Worm (Caenorhabditis elegans): Measurements from ENCODE around the gene pyk-2.

The pyk-2 gene

DNA sequence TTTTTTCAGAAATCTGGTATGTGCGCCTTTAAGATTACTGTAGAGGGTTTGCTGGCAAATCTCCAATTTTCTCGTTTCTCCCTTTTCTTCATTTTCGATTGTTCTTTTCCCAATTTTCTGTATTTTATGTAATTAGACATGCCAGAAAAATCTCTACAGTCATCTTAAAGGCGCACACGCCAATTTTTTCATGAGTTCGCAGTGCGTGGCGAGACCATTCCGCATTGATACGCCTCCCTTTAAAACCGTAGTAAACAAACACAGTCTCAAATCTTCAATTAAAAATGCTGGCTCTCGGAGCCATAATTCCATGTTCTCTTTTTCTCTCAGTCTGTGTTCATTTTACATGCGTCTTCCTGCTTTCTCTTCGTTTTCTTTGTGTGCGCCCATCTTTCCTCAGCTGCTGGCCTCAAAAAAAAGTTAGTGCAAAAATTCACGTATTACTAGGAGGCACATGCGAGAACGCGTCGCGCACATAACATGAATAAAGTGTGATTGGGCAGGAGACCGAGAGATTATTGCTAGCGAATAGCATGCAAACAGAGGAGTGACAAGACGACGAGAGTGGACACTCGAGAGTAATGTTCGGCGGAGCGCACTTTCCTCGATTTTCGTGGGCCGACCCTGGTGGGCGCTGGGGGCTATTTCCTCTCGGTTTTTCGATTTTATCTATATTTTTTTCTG is 9.3 kb downstream of the pyk-2 start (continued):
- TF ChIP-seq unc-39 (tag; optimal IDR thresholded peaks at IDR 0.05) (no peak), ztf-11 (tag; optimal IDR thresholded peaks at IDR 0.05) (no peak), ZK546.5 (tag; optimal IDR thresholded peaks at IDR 0.05) (no peak), F13H6.1 (tag; optimal IDR thresholded peaks at IDR 0.05) (peak; percentile 92), dmd-4 (tag; optimal IDR thresholded peaks at IDR 0.05) (no peak), sma-9 (GFP tag; optimal IDR thresholded peaks at IDR 0.05) (peak; percentile 72), sma-9 (tag; optimal IDR thresholded peaks at IDR 0.05) (no peak), nhr-129 (tag; optimal IDR thresholded peaks at IDR 0.05) (peak; percentile 87), nhr-12 (tag; optimal IDR thresholded peaks at IDR 0.05) (no peak), crh-2 (tag; optimal IDR thresholded peaks at IDR 0.05) (peak; percentile 84), nhr-237 (tag; optimal IDR thresholded peaks at IDR 0.05) (no peak), lin-13 (GFP tag; optimal IDR thresholded peaks at IDR 0.05) (peak; percentile 50)

DNA sequence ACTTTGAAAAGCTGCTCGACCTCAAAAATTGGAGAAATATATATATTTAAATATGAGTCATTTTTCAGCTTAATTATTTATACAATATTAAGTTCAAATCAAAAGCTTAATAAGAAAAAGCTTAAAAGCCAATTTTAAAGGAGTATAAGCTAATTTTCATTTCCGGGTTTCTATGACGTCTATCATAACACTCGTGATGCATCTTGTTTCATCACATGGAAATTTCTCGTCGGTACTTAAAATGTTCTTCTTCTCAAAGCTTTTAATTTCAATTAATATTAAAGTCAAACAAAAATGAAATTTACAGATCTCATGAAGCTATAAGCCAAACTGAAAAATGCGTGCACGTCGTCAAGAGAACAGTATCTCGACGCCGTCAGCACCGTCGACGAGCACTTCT is 10.1 kb downstream of the pyk-2 start, which contains the start of gene rbr-2:
TSS of gene rbr-2 (plus strand) at position 301 of the 400 bp plus-strand sequence.
- TF ChIP-seq ztf-4 (tag; optimal IDR thresholded peaks at IDR 0.05) (no peak), nhr-11 (tag; optimal IDR thresholded peaks at IDR 0.05) (no peak), skn-1 (tag; optimal IDR thresholded peaks at IDR 0.05) (no peak), F13H6.1 (tag; optimal IDR thresholded peaks at IDR 0.05) (no peak), nhr-237 (tag; optimal IDR thresholded peaks at IDR 0.05) (no peak), lin-39 (tag; optimal IDR thresholded peaks at IDR 0.05) (no peak), sma-3 (GFP tag; optimal IDR thresholded peaks at IDR 0.05) (no peak), mab-5 (tag; optimal IDR thresholded peaks at IDR 0.05) (no peak), C34F6.9 (tag; optimal IDR thresholded peaks at IDR 0.05) (no peak), ztf-1 (GFP tag; conservative IDR thresholded peaks at IDR 0.05) (no peak), sma-9 (GFP tag; optimal IDR thresholded peaks at IDR 0.05) (no peak), sma-9 (tag; optimal IDR thresholded peaks at IDR 0.05) (no peak), unc-55 (GFP tag; optimal IDR thresholded peaks at IDR 0.05) (no peak), unc-39 (tag; optimal IDR thresholded peaks at IDR 0.05) (no peak), zag-1 (tag; optimal IDR thresholded peaks at IDR 0.05) (no peak), ZK546.5 (tag; optimal IDR thresholded peaks at IDR 0.05) (no peak), gmeb-1 (tag; optimal IDR thresholded peaks at IDR 0.05) (no peak), peb-1 (tag; optimal IDR thresholded peaks at IDR 0.05) (no peak), blmp-1 (tag; optimal IDR thresholded peaks at IDR 0.05; ENCODE audit: insufficient read depth) (no peak)

DNA sequence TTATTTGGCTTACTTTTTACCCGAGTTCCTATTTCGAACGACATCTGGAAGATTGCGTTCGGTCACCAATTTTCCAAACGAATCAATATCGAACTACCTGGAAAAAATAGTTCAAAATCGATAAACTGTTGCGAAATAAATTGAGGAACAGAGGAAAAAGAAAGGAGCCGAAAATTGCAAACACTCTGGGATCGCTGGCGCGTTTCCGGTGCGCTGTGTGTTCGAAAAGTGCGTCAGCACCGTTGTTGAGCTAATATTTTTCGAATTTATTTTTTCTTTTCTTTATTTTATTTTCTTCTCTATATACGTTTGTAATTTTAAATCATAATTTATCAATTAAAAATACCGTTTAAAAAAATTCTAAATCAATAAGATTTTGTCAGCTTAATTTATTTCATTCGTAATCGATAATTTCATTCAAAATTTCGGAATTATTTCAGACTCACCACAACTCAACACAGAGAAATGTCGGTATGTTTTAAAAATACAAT is 23.4 kb downstream of the pyk-2 start, which contains the start of the genes dnc-1 and lsm-7:
TSS of gene dnc-1 (minus strand) at position 142 of the 491 bp plus-strand sequence.
TSS of gene lsm-7 (plus strand) at position 441 of the 491 bp plus-strand sequence.
- TF ChIP-seq elt-1 (tag; optimal IDR thresholded peaks at IDR 0.05) (no peak), egl-27 (tag; optimal IDR thresholded peaks at IDR 0.05) (peak; percentile 1), nhr-11 (tag; optimal IDR thresholded peaks at IDR 0.05) (no peak), R02D3.7 (tag; optimal IDR thresholded peaks at IDR 0.05) (no peak), ZK546.5 (tag; optimal IDR thresholded peaks at IDR 0.05) (peak; percentile 4), nhr-12 (tag; optimal IDR thresholded peaks at IDR 0.05) (no peak), lin-13 (GFP tag; optimal IDR thresholded peaks at IDR 0.05) (peak; percentile 54), ama-1 (optimal IDR thresholded peaks at IDR 0.05) (no peak), unc-55 (GFP tag; optimal IDR thresholded peaks at IDR 0.05) (peak; percentile 95), lin-11 (tag; optimal IDR thresholded peaks at IDR 0.05) (peak; percentile 56), fos-1 (tag; optimal IDR thresholded peaks at IDR 0.05) (peak; percentile 61), mbf-1 (tag; optimal IDR thresholded peaks at IDR 0.05) (no peak), sma-3 (GFP tag; optimal IDR thresholded peaks at IDR 0.05) (peak; percentile 30), peb-1 (tag; optimal IDR thresholded peaks at IDR 0.05) (no peak), unc-62 (GFP tag; optimal IDR thresholded peaks at IDR 0.05) (no peak), ceh-82 (tag; optimal IDR thresholded peaks at IDR 0.05) (no peak), snpc-4 (tag; optimal IDR thresholded peaks at IDR 0.05) (peak; percentile 28), nhr-21 (tag; optimal IDR thresholded peaks at IDR 0.05) (no peak), nhr-25 (tag; optimal IDR thresholded peaks at IDR 0.05) (peak; percentile 75), gmeb-1 (tag; optimal IDR thresholded peaks at IDR 0.05) (peak; percentile 81), C34F6.9 (tag; optimal IDR thresholded peaks at IDR 0.05) (peak; percentile 95), mdl-1 (tag; optimal IDR thresholded peaks at IDR 0.05) (peak in 1 of 2 experiments; percentile 2), nhr-6 (tag; optimal IDR thresholded peaks at IDR 0.05) (no peak), crh-2 (tag; optimal IDR thresholded peaks at IDR 0.05) (peak; percentile 77), nhr-129 (tag; optimal IDR thresholded peaks at IDR 0.05) (peak; percentile 75), F13H6.1 (tag; optimal IDR thresholded peaks at IDR 0.05) (peak; percentile 59), elt-3 (tag; optimal IDR thresholded peaks at IDR 0.05) (no peak), sma-9 (GFP tag; optimal IDR thresholded peaks at IDR 0.05) (peak; percentile 74), sma-9 (tag; optimal IDR thresholded peaks at IDR 0.05) (no peak), mab-5 (tag; optimal IDR thresholded peaks at IDR 0.05) (peak; percentile 55), lsy-2 (tag; optimal IDR thresholded peaks at IDR 0.05) (peak; percentile 47 to 87), ztf-4 (tag; optimal IDR thresholded peaks at IDR 0.05) (peak; percentile 17), sem-4 (tag; optimal IDR thresholded peaks at IDR 0.05) (peak; percentile 58), zag-1 (tag; optimal IDR thresholded peaks at IDR 0.05) (peak; percentile 30), aly-2 (tag; optimal IDR thresholded peaks at IDR 0.05) (no peak)

Measured in whole organism, L2 larva.